Worm (Caenorhabditis elegans): ENCODE results near the gene Y6D1A.2.

Gene Y6D1A.2

ce11 chrII:11860623-11861079 is 40.9 kb upstream of the Y6D1A.2 start, which contains the start of gene K12D12.5 (continued):
- TF ChIP-seq hlh-26 (GFP tag; conservative IDR thresholded peaks at IDR 0.05), result no peak
- no peak for TF ChIP-seq lin-26 (GFP tag; IDR thresholded peaks at IDR 0.05)
- TF ChIP-seq mcd-1 (GFP tag; IDR thresholded peaks at IDR 0.05), result 0 out of 2 replicates have a peak, but pooled peaks have one; percentile 27
- TF ChIP-seq bed-1 (GFP tag; IDR thresholded peaks at IDR 0.05), result no peak
- peak; percentile 23; the same call in 1 of the 2 replicates for TF ChIP-seq cebp-1 (GFP tag; IDR thresholded peaks at IDR 0.05)
- TF ChIP-seq cebp-1 (tag; optimal IDR thresholded peaks at IDR 0.05), result no peak
- TF ChIP-seq bed-2 (GFP tag; IDR thresholded peaks at IDR 0.05), result peak; percentile 67
- TF ChIP-seq nhr-90 (tag; optimal IDR thresholded peaks at IDR 0.05), result no peak
- TF ChIP-seq lir-1 (GFP tag; conservative IDR thresholded peaks at IDR 0.05), result no peak
- peak; percentile 97 for TF ChIP-seq athp-1 (tag; optimal IDR thresholded peaks at IDR 0.05)
- TF ChIP-seq ets-4 (GFP tag; optimal IDR thresholded peaks at IDR 0.05), result no peak
- no peak for TF ChIP-seq nfya-1 (tag; optimal IDR thresholded peaks at IDR 0.05; ENCODE audit: borderline replicate concordance, insufficient read depth)
- TF ChIP-seq ztf-6 (GFP tag; IDR thresholded peaks at IDR 0.05), result no peak
- no peak for TF ChIP-seq K11D2.4 (GFP tag; IDR thresholded peaks at IDR 0.05)
- TF ChIP-seq hsf-1 (GFP tag; IDR thresholded peaks at IDR 0.05), result no peak
- no peak for TF ChIP-seq mes-4 (tag; optimal IDR thresholded peaks at IDR 0.05)
- 0 out of 2 replicates have a peak, but pooled peaks have one; percentile 17 for TF ChIP-seq cebp-2 (GFP tag; IDR thresholded peaks at IDR 0.05)
- TF ChIP-seq rpc-1 (optimal IDR thresholded peaks at IDR 0.05), result no peak
- no peak for TF ChIP-seq rpc-1 (tag; optimal IDR thresholded peaks at IDR 0.05)
- TF ChIP-seq hmg-20 (GFP tag; IDR thresholded peaks at IDR 0.05), result no peak
- TF ChIP-seq sdz-38 (tag; optimal IDR thresholded peaks at IDR 0.05), result no peak
- no peak for TF ChIP-seq ceh-27 (GFP tag; optimal IDR thresholded peaks at IDR 0.05)
- 0 out of 2 replicates have a peak, but pooled peaks have one; percentile 30 for TF ChIP-seq madf-3 (GFP tag; IDR thresholded peaks at IDR 0.05)
- no peak for TF ChIP-seq sea-2 (GFP tag; IDR thresholded peaks at IDR 0.05)
- no peak for TF ChIP-seq lin-40 (tag; optimal IDR thresholded peaks at IDR 0.05)
- TF ChIP-seq snpc-1.3 (tag; optimal IDR thresholded peaks at IDR 0.05; ENCODE audit: insufficient read depth), result peak; percentile 1
- no peak for TF ChIP-seq ceh-40 (GFP tag; IDR thresholded peaks at IDR 0.05)
- no peak for TF ChIP-seq hmg-1.2 (GFP tag; IDR thresholded peaks at IDR 0.05)
- TF ChIP-seq B0019.2 (GFP tag; conservative IDR thresholded peaks at IDR 0.05), result peak; percentile 35; the same call in 1 of the 2 replicates
- TF ChIP-seq snpc-1.1 (tag; optimal IDR thresholded peaks at IDR 0.05; ENCODE audit: insufficient read depth), result no peak
- 0 out of 2 replicates have a peak, but pooled peaks have one; percentile 24 for TF ChIP-seq rcor-1 (GFP tag; IDR thresholded peaks at IDR 0.05)
- TF ChIP-seq K12H6.12 (tag; optimal IDR thresholded peaks at IDR 0.05), result no peak
- TF ChIP-seq let-607 (tag; optimal IDR thresholded peaks at IDR 0.05), result no peak
- TF ChIP-seq attf-6 (GFP tag; IDR thresholded peaks at IDR 0.05), result no peak
- TF ChIP-seq ceh-79 (tag; optimal IDR thresholded peaks at IDR 0.05), result no peak
- TF ChIP-seq tbx-9 (tag; optimal IDR thresholded peaks at IDR 0.05; ENCODE audit: borderline replicate concordance), result no peak
- peak; percentile 56 for TF ChIP-seq lin-54 (GFP tag; optimal IDR thresholded peaks at IDR 0.05)
- TF ChIP-seq attf-5 (GFP tag; optimal IDR thresholded peaks at IDR 0.05), result no peak
- no peak for TF ChIP-seq zfh-2 (GFP tag; conservative IDR thresholded peaks at IDR 0.05)
- TF ChIP-seq ztf-22 (GFP tag; optimal IDR thresholded peaks at IDR 0.05), result no peak
- TF ChIP-seq C06A6.2 (GFP tag; conservative IDR thresholded peaks at IDR 0.05), result no peak
- peak; percentile 54 for TF ChIP-seq D2030.7 (GFP tag; IDR thresholded peaks at IDR 0.05)
- TF ChIP-seq nhr-80 (tag; optimal IDR thresholded peaks at IDR 0.05), result no peak
- no peak for TF ChIP-seq lin-35 (GFP tag; optimal IDR thresholded peaks at IDR 0.05)
- TF ChIP-seq lsl-1 (GFP tag; optimal IDR thresholded peaks at IDR 0.05), result peak; percentile 92
- TF ChIP-seq F33H1.4 (GFP tag; IDR thresholded peaks at IDR 0.05), result peak; percentile 64; the same call in 1 of the 2 replicates
- TF ChIP-seq efl-1 (GFP tag; optimal IDR thresholded peaks at IDR 0.05), result peak; percentile 60
- no peak for TF ChIP-seq egl-18 (GFP tag; IDR thresholded peaks at IDR 0.05)
- no peak for TF ChIP-seq Y56A3A.18 (GFP tag; IDR thresholded peaks at IDR 0.05)
